Fruit fly (Drosophila melanogaster): ENCODE measurements around the gene shps.

- TF ChIP-seq Pif1B (GFP tag; optimal IDR thresholded peaks at IDR 0.05) = peak; percentile 76
- TF ChIP-seq CG4496 (GFP tag; IDR thresholded peaks at IDR 0.05) = peak; percentile 18; the same call in 2 of the 3 replicates
Observed at dm6 chr3R:24261380-24262021, 17.9 kb upstream of the shps start.
